Fruit fly (Drosophila melanogaster) whole organism, embryonic: ENCODE data around the gene CG7656.
A peak's percentile ranks its signal among the peaks of the same experiment; 100 is the strongest.

ENCODE experiments used
- Ada2b ChIP-seq: fragments of 200-800 bp; sonication (Bioruptor generic); IDR thresholded peaks from 2 replicates; pipeline ENCODE4 v1.3.6; 2022; ENCODE audit warnings: missing biosample characterization, missing genetic modification characterization
- CG10267 ChIP-seq: fragments of 200-800 bp; sonication (Bioruptor generic); optimal IDR thresholded peaks from 2 replicates; lab custom pipeline; 2018; ENCODE audit warnings: missing biosample characterization, mild to moderate bottlenecking, missing genetic modification characterization, moderate library complexity
- CG11504 ChIP-seq: fragments of 200-800 bp; sonication (Bioruptor generic); optimal IDR thresholded peaks from 3 replicates; lab custom pipeline; 2019; ENCODE audit warnings: missing biosample characterization, mild to moderate bottlenecking, missing genetic modification characterization, moderate library complexity
- CG12071 ChIP-seq: fragments of 200-800 bp; sonication (Bioruptor generic); optimal IDR thresholded peaks from 3 replicates; lab custom pipeline; 2018; ENCODE audit warnings: missing biosample characterization, mild to moderate bottlenecking, missing genetic modification characterization
- CG12299 ChIP-seq: fragments of 200-800 bp; sonication (Bioruptor generic); optimal IDR thresholded peaks from 2 replicates; lab custom pipeline; 2018; ENCODE audit warnings: missing biosample characterization, mild to moderate bottlenecking, missing genetic modification characterization
- CG12659 ChIP-seq: fragments of 200-800 bp; sonication (Bioruptor generic); optimal IDR thresholded peaks from 3 replicates; lab custom pipeline; 2017; ENCODE audit warnings: mild to moderate bottlenecking, missing biosample characterization, missing genetic modification reagents, missing genetic modification characterization
- CG13123 ChIP-seq: fragments of 200-800 bp; sonication (Bioruptor generic); optimal IDR thresholded peaks from 2 replicates; lab custom pipeline; 2016; ENCODE audit warnings: missing biosample characterization, missing genetic modification characterization
- CG14710 ChIP-seq: fragments of 200-800 bp; sonication (Bioruptor generic); optimal IDR thresholded peaks from 3 replicates; lab custom pipeline; 2019; ENCODE audit warnings: missing biosample characterization, mild to moderate bottlenecking, missing genetic modification characterization, moderate library complexity
- CG1792 ChIP-seq: fragments of 200-800 bp; sonication (Bioruptor generic); optimal IDR thresholded peaks from 2 replicates; lab custom pipeline; 2016; ENCODE audit warnings: missing biosample characterization, missing genetic modification characterization
- CG18262 ChIP-seq: fragments of 200-800 bp; optimal IDR thresholded peaks from 3 replicates; lab custom pipeline; 2019; ENCODE audit warnings: missing biosample characterization, mild to moderate bottlenecking, missing genetic modification characterization, moderate library complexity
- CG2678 ChIP-seq: fragments of 200-800 bp; sonication (Bioruptor generic); optimal IDR thresholded peaks from 3 replicates; lab custom pipeline; 2019; ENCODE audit warnings: missing biosample characterization, mild to moderate bottlenecking, missing genetic modification characterization, moderate library complexity
- CG3281 ChIP-seq: fragments of 200-800 bp; sonication (Bioruptor generic); optimal IDR thresholded peaks from 3 replicates; lab custom pipeline; 2017; ENCODE audit warnings: missing biosample characterization, mild to moderate bottlenecking, missing genetic modification characterization
- CG33213 ChIP-seq: fragments of 200-800 bp; sonication (Bioruptor generic); optimal IDR thresholded peaks from 3 replicates; lab custom pipeline; 2016; ENCODE audit warnings: missing biosample characterization, missing genetic modification characterization
- CG43689 ChIP-seq: fragments of 200-800 bp; sonication (Bioruptor generic); IDR thresholded peaks from 2 replicates; pipeline ENCODE4 v1.3.6; 2022; ENCODE audit warnings: missing biosample characterization, missing genetic modification characterization
- CG6765 ChIP-seq: fragments of 200-800 bp; sonication (Bioruptor generic); optimal IDR thresholded peaks from 3 replicates; lab custom pipeline; 2017; ENCODE audit warnings: missing biosample characterization, mild to moderate bottlenecking, missing genetic modification characterization
- CG6791 ChIP-seq: fragments of 200-800 bp; sonication (Bioruptor generic); IDR thresholded peaks from 3 replicates; pipeline ENCODE4 v1.3.6; 2022; ENCODE audit warnings: missing biosample characterization, missing genetic modification characterization; ENCODE audit not compliant: partially characterized antibody
- CG9727 ChIP-seq: fragments of 200-800 bp; sonication (Bioruptor generic); optimal IDR thresholded peaks from 3 replicates; lab custom pipeline; 2017; ENCODE audit warnings: missing biosample characterization, mild to moderate bottlenecking, missing genetic modification characterization
- D19A ChIP-seq: fragments of 200-800 bp; optimal IDR thresholded peaks from 3 replicates; lab custom pipeline; 2019; ENCODE audit warnings: missing biosample characterization, mild to moderate bottlenecking, missing genetic modification characterization, moderate library complexity
- Dek ChIP-seq: fragments of 200-800 bp; sonication (Bioruptor generic); optimal IDR thresholded peaks from 3 replicates; lab custom pipeline; 2019; ENCODE audit warnings: missing biosample characterization, mild to moderate bottlenecking, missing genetic modification characterization, moderate library complexity
- Eip74EF ChIP-seq, 2 experiments: fragments of 200-800 bp in 1 of 2; fragments of >200 bp in 1 of 2; sonication (Bioruptor generic) in 1 of 2; optimal IDR thresholded peaks; 2 replicates each; lab custom pipeline; 2017 to 2019; ENCODE audit warnings: missing biosample characterization in 2 of 2, missing genetic modification characterization in 2 of 2, mild to moderate bottlenecking in 1 of 2, moderate library complexity in 1 of 2
- Gsc ChIP-seq: fragments of 200-800 bp; sonication (Bioruptor generic); IDR thresholded peaks from 2 replicates; pipeline ENCODE4 v1.3.6; 2022; ENCODE audit warnings: missing biosample characterization, missing genetic modification characterization
- HLHmδ ChIP-seq: fragments of 200-800 bp; sonication (Bioruptor generic); optimal IDR thresholded peaks from 2 replicates; lab custom pipeline; 2018; ENCODE audit warnings: missing biosample characterization, mild to moderate bottlenecking, missing genetic modification characterization, moderate library complexity
- Hey ChIP-seq: fragments of 200-800 bp; sonication (Bioruptor generic); optimal IDR thresholded peaks from 3 replicates; lab custom pipeline; 2018; ENCODE audit warnings: missing biosample characterization, mild to moderate bottlenecking, missing genetic modification characterization
- HmgZ ChIP-seq: fragments of 200-800 bp; sonication (Bioruptor generic); optimal IDR thresholded peaks from 2 replicates; lab custom pipeline; 2018; ENCODE audit warnings: missing biosample characterization, mild to moderate bottlenecking, missing genetic modification characterization
- Hr39 ChIP-seq: fragments of >200 bp; optimal IDR thresholded peaks from 2 replicates; lab custom pipeline; 2017
- Meics ChIP-seq: fragments of 200-800 bp; sonication (Bioruptor generic); optimal IDR thresholded peaks from 2 replicates; lab custom pipeline; 2017; ENCODE audit warnings: missing biosample characterization, mild to moderate bottlenecking, missing genetic modification characterization
- Mes4 ChIP-seq: fragments of 200-800 bp; sonication (Bioruptor generic); optimal IDR thresholded peaks from 2 replicates; lab custom pipeline; 2016; ENCODE audit warnings: missing biosample characterization, missing genetic modification characterization
- btn ChIP-seq: fragments of 200-800 bp; sonication (Bioruptor generic); optimal IDR thresholded peaks from 2 replicates; lab custom pipeline; 2016; ENCODE audit warnings: missing biosample characterization, missing genetic modification characterization
- chm ChIP-seq: fragments of 200-800 bp; sonication (Bioruptor generic); IDR thresholded peaks from 2 replicates; pipeline ENCODE4 v1.3.6; 2022; ENCODE audit warnings: missing biosample characterization, missing genetic modification characterization
- da ChIP-seq: fragments of 200-800 bp; sonication (Bioruptor generic); optimal IDR thresholded peaks from 2 replicates; lab custom pipeline; 2016; ENCODE audit warnings: missing biosample characterization, missing genetic modification characterization
- dmrt11E ChIP-seq: fragments of 200-800 bp; sonication (Bioruptor generic); optimal IDR thresholded peaks from 3 replicates; lab custom pipeline; 2018; ENCODE audit warnings: missing biosample characterization, mild to moderate bottlenecking, missing genetic modification characterization, moderate library complexity
- dpn ChIP-seq, 2 experiments: fragments of 200-800 bp; sonication (Bioruptor generic); optimal IDR thresholded peaks; 3 replicates each; lab custom pipeline; 2016; ENCODE audit warnings: missing biosample characterization in 2 of 2, missing genetic modification characterization in 2 of 2
- dysf ChIP-seq: fragments of 200-800 bp; sonication (Bioruptor generic); IDR thresholded peaks from 3 replicates; pipeline ENCODE4 v1.3.6; 2022; ENCODE audit warnings: missing biosample characterization, missing genetic modification characterization
- emc ChIP-seq: fragments of 200-800 bp; sonication (Bioruptor generic); optimal IDR thresholded peaks from 2 replicates; lab custom pipeline; 2016; ENCODE audit warnings: missing biosample characterization, missing genetic modification characterization
- fd64A ChIP-seq: fragments of 200-800 bp; sonication (Bioruptor generic); optimal IDR thresholded peaks from 3 replicates; lab custom pipeline; 2018; ENCODE audit warnings: missing biosample characterization, mild to moderate bottlenecking, missing genetic modification characterization
- ftz-f1 ChIP-seq: fragments of 200-800 bp; sonication (Bioruptor generic); optimal IDR thresholded peaks from 2 replicates; lab custom pipeline; 2016; ENCODE audit warnings: missing biosample characterization, missing genetic modification characterization
- hb ChIP-seq: fragments of 200-800 bp; sonication (Bioruptor generic); IDR thresholded peaks from 3 replicates; pipeline ENCODE4 v1.3.6; 2022; ENCODE audit warnings: missing biosample characterization, missing genetic modification characterization; ENCODE audit not compliant: partially characterized antibody
- hth ChIP-seq: fragments of >200 bp; optimal IDR thresholded peaks from 2 replicates; lab custom pipeline; 2017; ENCODE audit warnings: inconsistent platforms
- kah ChIP-seq: fragments of 200-800 bp; sonication (Bioruptor generic); optimal IDR thresholded peaks from 2 replicates; lab custom pipeline; 2018; ENCODE audit warnings: missing biosample characterization, mild to moderate bottlenecking, missing genetic modification characterization
- ken ChIP-seq: fragments of 200-800 bp; sonication (Bioruptor generic); IDR thresholded peaks from 3 replicates; pipeline ENCODE4 v1.3.6; 2022; ENCODE audit warnings: missing biosample characterization, missing genetic modification characterization
- onecut ChIP-seq: fragments of 200-800 bp; sonication (Bioruptor generic); IDR thresholded peaks from 2 replicates; pipeline ENCODE4 v1.3.6; 2022; ENCODE audit warnings: missing biosample characterization, missing genetic modification characterization
- otp ChIP-seq: fragments of 200-800 bp; sonication (Bioruptor generic); IDR thresholded peaks from 3 replicates; pipeline ENCODE4, ENCODE4 v1.3.6; 2022; ENCODE audit warnings: missing biosample characterization, missing genetic modification characterization
- prd ChIP-seq, 3 experiments: fragments of >200 bp in 2 of 3; fragments of 200-800 bp in 1 of 3; sonication (Bioruptor generic) in 1 of 3; optimal IDR thresholded peaks in 2 of 3; IDR thresholded peaks in 1 of 3; 2 replicates in 2 of 3; 3 replicates in 1 of 3; pipeline versions ENCODE4 v1.3.6 to Lab custom; 2017 to 2022; ENCODE audit warnings: missing biosample characterization in 1 of 3, missing genetic modification characterization in 1 of 3
- ranshi ChIP-seq: fragments of 200-800 bp; sonication (Bioruptor generic); IDR thresholded peaks from 2 replicates; pipeline ENCODE4 v1.3.6; 2022; ENCODE audit warnings: missing biosample characterization, missing genetic modification characterization
- ro ChIP-seq: fragments of 200-800 bp; sonication (Bioruptor generic); IDR thresholded peaks from 2 replicates; pipeline ENCODE4 v1.3.6; 2022; ENCODE audit warnings: missing biosample characterization, missing genetic modification characterization
- sima ChIP-seq: fragments of 200-800 bp; sonication (Bioruptor generic); optimal IDR thresholded peaks from 2 replicates; lab custom pipeline; 2016; ENCODE audit warnings: missing biosample characterization, missing genetic modification characterization
- toy ChIP-seq: fragments of 200-800 bp; sonication (Bioruptor generic); IDR thresholded peaks from 2 replicates; pipeline ENCODE4 v1.3.6; 2022; ENCODE audit warnings: missing biosample characterization, missing genetic modification characterization
- usp ChIP-seq: fragments of >200 bp; optimal IDR thresholded peaks from 2 replicates; lab custom pipeline; 2017; ENCODE audit warnings: missing biosample characterization, missing genetic modification characterization
- wor ChIP-seq: fragments of 200-800 bp; sonication (Bioruptor generic); IDR thresholded peaks from 2 replicates; pipeline ENCODE4 v1.3.6; 2022; ENCODE audit warnings: missing biosample characterization, missing genetic modification characterization
- zfh2 ChIP-seq: fragments of 200-800 bp; sonication (Bioruptor generic); optimal IDR thresholded peaks from 2 replicates; lab custom pipeline; 2016; ENCODE audit warnings: missing biosample characterization, missing genetic modification characterization

The CG7656 gene

DNA sequence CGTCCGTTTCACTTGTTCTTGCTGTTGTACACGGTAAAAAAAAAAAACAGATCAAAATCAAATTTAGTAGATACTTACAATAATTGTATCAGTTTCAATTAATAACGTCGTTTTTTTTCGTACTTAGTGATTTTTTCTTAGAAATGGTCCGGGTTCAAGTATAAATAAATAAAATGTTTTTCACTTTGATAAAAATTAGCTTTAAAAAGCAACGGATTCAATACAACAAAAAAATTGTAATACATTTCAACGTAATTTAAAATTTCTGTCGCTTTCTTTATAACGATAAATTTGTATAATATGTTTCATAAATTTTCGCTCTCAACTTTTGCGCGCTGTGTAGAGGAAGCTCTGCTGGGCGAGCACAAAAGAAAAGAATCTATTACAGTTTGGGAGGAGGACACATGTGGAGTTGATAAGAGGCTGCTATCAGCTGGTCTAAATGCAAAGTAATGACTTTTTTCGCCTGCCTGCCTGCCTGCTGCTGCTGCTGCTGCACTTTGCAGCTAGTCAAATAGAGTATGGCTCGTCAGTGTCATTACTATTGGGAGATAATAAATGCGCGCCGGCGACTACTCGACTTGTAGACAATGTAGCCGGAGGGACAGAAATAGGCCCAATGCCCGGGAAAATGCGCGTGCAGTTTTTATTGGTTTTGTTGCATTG lies 49.9 kb downstream of the CG7656 start (continued):
- no peak for TF ChIP-seq CG6791 (GFP tag; lab: Robert Waterston, UW)
- TF ChIP-seq CG6765 (GFP tag; lab: Kevin White, UChicago) = no peak
- TF ChIP-seq CG3281 = peak; percentile 70
- peak; percentile 26 for TF ChIP-seq zfh2 (GFP tag; lab: Kevin White, UChicago)
- TF ChIP-seq CG43689 = no peak
- no peak for TF ChIP-seq fd64A (GFP tag; lab: Kevin White, UChicago)
- TF ChIP-seq Ada2b (GFP tag; lab: Robert Waterston, UW) = peak; percentile 35
- TF ChIP-seq CG12071 (GFP tag; lab: Kevin White, UChicago) = no peak
- TF ChIP-seq otp (GFP tag; lab: Robert Waterston, UW) = no peak
- TF ChIP-seq prd (optimal IDR thresholded peaks at IDR 0.05; lab: Kevin White, UChicago) = no peak
- TF ChIP-seq prd (GFP tag; IDR thresholded peaks at IDR 0.05; lab: Robert Waterston, UW) = peak; percentile 73; the same call in 2 of the 3 replicates
- peak; percentile 57; the same call in 2 of the 3 replicates for TF ChIP-seq dysf
- TF ChIP-seq Meics (GFP tag; lab: Kevin White, UChicago) = peak; percentile 66
- peak; percentile 12; the same call in 1 of the 2 replicates for TF ChIP-seq ranshi
- TF ChIP-seq Gsc (GFP tag; lab: Robert Waterston, UW) = no peak
- TF ChIP-seq CG12299 (tag; lab: Kevin White, UChicago) = no peak
- peak; percentile 89 for TF ChIP-seq CG9727 (GFP tag; lab: Kevin White, UChicago)
- no peak for TF ChIP-seq wor (GFP tag; lab: Robert Waterston, UW)
- peak; percentile 2 for TF ChIP-seq Mes4 (GFP tag; lab: Kevin White, UChicago)
- TF ChIP-seq toy (GFP tag; lab: Robert Waterston, UW) = 0 out of 2 replicates have a peak, but pooled peaks have one; percentile 16
- peak; percentile 84 for TF ChIP-seq CG18262 (tag; lab: Kevin White, UChicago)
- peak; percentile 85 for TF ChIP-seq CG11504 (tag; lab: Kevin White, UChicago)
- TF ChIP-seq hth (lab: Kevin White, UChicago) = no peak
- TF ChIP-seq sima (GFP tag; lab: Kevin White, UChicago) = no peak
- TF ChIP-seq dpn (GFP tag; optimal IDR thresholded peaks at IDR 0.05; lab: Kevin White, UChicago) = peak; percentile 35 to 36
- no peak for TF ChIP-seq ro (GFP tag; lab: Robert Waterston, UW)
- TF ChIP-seq Eip74EF (GFP tag; optimal IDR thresholded peaks at IDR 0.05; lab: Kevin White, UChicago) = peak in 1 of 2 experiments; percentile 78
- no peak for TF ChIP-seq ken (GFP tag; lab: Robert Waterston, UW)
- peak; percentile 7 for TF ChIP-seq CG33213
- peak; percentile 1 for TF ChIP-seq btn (GFP tag; lab: Kevin White, UChicago)
- TF ChIP-seq chm (GFP tag; lab: Robert Waterston, UW) = no peak
- peak; percentile 65 for TF ChIP-seq CG12659 (GFP tag; lab: Kevin White, UChicago)
- no peak for TF ChIP-seq emc
- TF ChIP-seq da (GFP tag; lab: Kevin White, UChicago) = no peak
- TF ChIP-seq CG2678 (tag; lab: Kevin White, UChicago) = peak; percentile 87
- peak; percentile 79 for TF ChIP-seq dmrt11E (tag; lab: Kevin White, UChicago)
- TF ChIP-seq D19A (tag; lab: Kevin White, UChicago) = peak; percentile 58
- TF ChIP-seq usp = no peak
- no peak for TF ChIP-seq HLHmδ (GFP tag; lab: Kevin White, UChicago)
- TF ChIP-seq kah (GFP tag; lab: Kevin White, UChicago) = peak; percentile 41
- TF ChIP-seq CG10267 (tag; lab: Kevin White, UChicago) = peak; percentile 63
- TF ChIP-seq CG1792 (GFP tag; lab: Kevin White, UChicago) = no peak
- no peak for TF ChIP-seq CG13123 (GFP tag; lab: Kevin White, UChicago)
- no peak for TF ChIP-seq Hr39 (lab: Kevin White, UChicago)
- no peak for TF ChIP-seq HmgZ (tag; lab: Kevin White, UChicago)
- TF ChIP-seq CG14710 (tag; lab: Kevin White, UChicago) = peak; percentile 70
- no peak for TF ChIP-seq onecut (GFP tag; lab: Robert Waterston, UW)
- TF ChIP-seq Hey (tag; lab: Kevin White, UChicago) = no peak
- no peak for TF ChIP-seq ftz-f1 (GFP tag; lab: Kevin White, UChicago)
- TF ChIP-seq hb (GFP tag; lab: Robert Waterston, UW) = no peak
- TF ChIP-seq Dek (tag; lab: Kevin White, UChicago) = peak; percentile 43
